Worm (Caenorhabditis elegans) whole organism, L1 larva: ENCODE results near the gene C34E10.9.

ENCODE experiments used
- elt-2 ChIP-seq: sonication (generic microtip); optimal IDR thresholded peaks from 2 replicates; lab custom pipeline; 2016; ENCODE audit warnings: missing genetic modification characterization, mild to moderate bottlenecking, inconsistent platforms, missing compliant biosample characterization, missing genetic modification reagents
- lin-13 ChIP-seq: fragments of 150-350 bp; optimal IDR thresholded peaks from 2 replicates; lab custom pipeline; 2014; ENCODE audit warnings: missing biosample characterization, missing genetic modification reagents, missing genetic modification characterization

DNA sequence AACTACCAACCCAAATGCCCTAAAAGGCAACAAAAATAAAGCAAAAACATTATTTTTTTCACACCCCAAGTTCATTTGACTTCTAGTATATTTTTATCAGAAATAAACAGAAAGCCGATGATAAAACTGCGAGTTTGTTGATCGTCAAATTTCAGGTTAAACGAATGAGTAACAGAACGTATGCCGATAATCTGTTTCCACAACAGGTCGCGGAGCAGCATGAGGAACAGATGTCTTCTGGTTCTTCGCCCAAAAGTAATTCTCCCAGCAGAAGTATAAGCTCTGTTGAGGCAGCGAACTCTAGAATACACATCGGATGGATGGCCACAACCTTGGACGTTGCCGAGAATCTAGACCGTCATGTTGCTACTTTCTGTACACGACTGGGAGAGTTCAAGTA lies 32.8 kb downstream of the C34E10.9 start, which contains the start of gene prmt-5:
- TF ChIP-seq lin-13 (GFP tag; lab: Kevin White, UChicago) (no peak), elt-2 (tag; lab: Kevin White, UChicago) (peak; percentile 31)
